Fruit fly (Drosophila melanogaster): Measurements from ENCODE around the gene CG14297.

CG14297 gene

dm6 chr3R:18916715-18917253, 18.9 kb downstream of the CG14297 start (continued):
- TF ChIP-seq CG13296 (GFP tag; optimal IDR thresholded peaks at IDR 0.05) (peak; percentile 25), grau (tag; optimal IDR thresholded peaks at IDR 0.05) (peak; percentile 23), CG32767 (GFP tag; IDR thresholded peaks at IDR 0.05) (peak; percentile 42; the same call in 1 of the 2 replicates), CG7987 (GFP tag; optimal IDR thresholded peaks at IDR 0.05) (peak; percentile 69), CG17568 (GFP tag; optimal IDR thresholded peaks at IDR 0.05) (peak; percentile 1), bowl (GFP tag; IDR thresholded peaks at IDR 0.05) (no peak), Nf-YC (tag; optimal IDR thresholded peaks at IDR 0.05) (peak; percentile 17), corto (GFP tag; optimal IDR thresholded peaks at IDR 0.05) (peak; percentile 72), CG2678 (tag; optimal IDR thresholded peaks at IDR 0.05) (peak; percentile 45), CG12769 (tag; optimal IDR thresholded peaks at IDR 0.05) (peak; percentile 71), scrt (GFP tag; optimal IDR thresholded peaks at IDR 0.05) (peak; percentile 14), chif (GFP tag; optimal IDR thresholded peaks at IDR 0.05) (no peak), slbo (GFP tag; IDR thresholded peaks at IDR 0.05) (0 out of 2 replicates have a peak, but pooled peaks have one; percentile 15), CG9932 (GFP tag; IDR thresholded peaks at IDR 0.05) (peak; percentile 27; the same call in 1 of the 2 replicates), sug (tag; optimal IDR thresholded peaks at IDR 0.05) (peak; percentile 93), Deaf1 (tag; optimal IDR thresholded peaks at IDR 0.05) (peak; percentile 9)

- TF ChIP-seq Drgx (GFP tag; IDR thresholded peaks at IDR 0.05): peak; percentile 16; the same call in 1 of the 2 replicates
- no peak for TF ChIP-seq CG10209 (GFP tag; optimal IDR thresholded peaks at IDR 0.05)
- peak; percentile 51 for TF ChIP-seq nom (GFP tag; optimal IDR thresholded peaks at IDR 0.05)
- no peak for TF ChIP-seq odd (GFP tag; optimal IDR thresholded peaks at IDR 0.05)
- TF ChIP-seq Sox100B (GFP tag; optimal IDR thresholded peaks at IDR 0.05): no peak
- peak; percentile 46 for TF ChIP-seq abd-A (tag; optimal IDR thresholded peaks at IDR 0.05)
- no peak for TF ChIP-seq pzg (GFP tag; optimal IDR thresholded peaks at IDR 0.05)
- peak; percentile 14 for TF ChIP-seq HHEX (GFP tag; optimal IDR thresholded peaks at IDR 0.05)
- peak; percentile 1 for TF ChIP-seq CG6765 (GFP tag; optimal IDR thresholded peaks at IDR 0.05)
- TF ChIP-seq CG4360 (GFP tag; IDR thresholded peaks at IDR 0.05): peak; percentile 43
- TF ChIP-seq cg (GFP tag; optimal IDR thresholded peaks at IDR 0.05): peak; percentile 77
- no peak for TF ChIP-seq kah (GFP tag; optimal IDR thresholded peaks at IDR 0.05)
- peak; percentile 46 for TF ChIP-seq CG6854 (GFP tag; optimal IDR thresholded peaks at IDR 0.05)
- no peak for TF ChIP-seq gfzf (GFP tag; optimal IDR thresholded peaks at IDR 0.05)
- no peak for TF ChIP-seq CG5245 (GFP tag; optimal IDR thresholded peaks at IDR 0.05)
- no peak for TF ChIP-seq Nf-YB (GFP tag; optimal IDR thresholded peaks at IDR 0.05)
- TF ChIP-seq Trl (optimal IDR thresholded peaks at IDR 0.05): peak; percentile 47 to 61
- TF ChIP-seq Trl (GFP tag; optimal IDR thresholded peaks at IDR 0.05): peak; percentile 7
- TF ChIP-seq CG10462 (GFP tag; optimal IDR thresholded peaks at IDR 0.05): no peak
- no peak for TF ChIP-seq Atf-2 (GFP tag; optimal IDR thresholded peaks at IDR 0.05)
- TF ChIP-seq mirr (GFP tag; optimal IDR thresholded peaks at IDR 0.05): peak; percentile 49
- TF ChIP-seq CG3847 (GFP tag; IDR thresholded peaks at IDR 0.05): no peak
- TF ChIP-seq nau (GFP tag; optimal IDR thresholded peaks at IDR 0.05): peak; percentile 60
- no peak for TF ChIP-seq CG18476 (GFP tag; optimal IDR thresholded peaks at IDR 0.05)
- peak; percentile 6 for TF ChIP-seq twi (tag; optimal IDR thresholded peaks at IDR 0.05)
- TF ChIP-seq sim (GFP tag; IDR thresholded peaks at IDR 0.05): 0 out of 2 replicates have a peak, but pooled peaks have one; percentile 30
- peak; percentile 10; the same call in 1 of the 2 replicates for TF ChIP-seq amos (GFP tag; IDR thresholded peaks at IDR 0.05; ENCODE audit: partially characterized antibody)
- peak; percentile 7 for TF ChIP-seq Hand (GFP tag; optimal IDR thresholded peaks at IDR 0.05)
- peak; percentile 15 for TF ChIP-seq pum (GFP tag; optimal IDR thresholded peaks at IDR 0.05)
- no peak for TF ChIP-seq sima (GFP tag; optimal IDR thresholded peaks at IDR 0.05)
- TF ChIP-seq NFAT (GFP tag; IDR thresholded peaks at IDR 0.05): peak; percentile 41; the same call in 1 of the 2 replicates
These were observed 20.3 kb downstream of the CG14297 start for dm6 chr3R:18917976-18918871.

Measured in whole organism, embryonic.